Fruit fly (Drosophila melanogaster): ENCODE measurements around the gene CG5281.
A peak's percentile ranks its signal among the peaks of the same experiment; 100 is the strongest.

CG5281 gene

DNA sequence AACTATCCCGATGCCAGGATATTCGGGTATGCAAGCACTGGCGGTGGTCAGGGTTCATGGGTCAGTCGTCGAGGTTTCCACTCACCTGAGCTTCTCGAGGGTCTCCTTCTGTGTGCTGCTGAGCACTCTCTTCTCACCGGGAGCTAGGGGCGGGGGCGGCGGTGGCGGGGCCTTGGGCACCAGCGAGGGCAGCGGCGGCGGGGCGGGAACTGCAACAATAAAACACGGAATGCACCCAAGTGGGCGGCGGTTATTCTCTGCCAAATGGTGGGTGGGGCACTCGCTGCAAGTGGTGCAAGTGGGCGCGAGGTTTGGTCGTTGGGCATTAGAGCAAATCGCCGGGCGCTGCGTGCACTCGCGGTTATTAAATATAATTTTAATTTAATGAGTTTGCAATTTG is 5.4 kb downstream of the CG5281 start:
- no peak for TF ChIP-seq ac (GFP tag; optimal IDR thresholded peaks at IDR 0.05)
- TF ChIP-seq CG11456 (GFP tag; IDR thresholded peaks at IDR 0.05), result 0 out of 3 replicates have a peak, but pooled peaks have one; percentile 22

dm6 chr3R:11449688-11450087 is 14.0 kb downstream of the CG5281 start:
- no peak for TF ChIP-seq Meics (GFP tag; optimal IDR thresholded peaks at IDR 0.05)
- peak; percentile 45 for TF ChIP-seq nom (GFP tag; optimal IDR thresholded peaks at IDR 0.05)
- no peak for TF ChIP-seq CG18262 (tag; optimal IDR thresholded peaks at IDR 0.05)

- TF ChIP-seq Trl (optimal IDR thresholded peaks at IDR 0.05), result peak; percentile 15 to 35
- TF ChIP-seq Trl (GFP tag; optimal IDR thresholded peaks at IDR 0.05), result no peak
- peak in 1 of 2 experiments; percentile 31 for TF ChIP-seq Hr78 (GFP tag; optimal IDR thresholded peaks at IDR 0.05)
- TF ChIP-seq ftz-f1 (GFP tag; optimal IDR thresholded peaks at IDR 0.05), result peak; percentile 16
- TF ChIP-seq nau (GFP tag; optimal IDR thresholded peaks at IDR 0.05), result peak; percentile 24
- peak; percentile 74 for TF ChIP-seq CG12769 (tag; optimal IDR thresholded peaks at IDR 0.05)
- TF ChIP-seq crol (GFP tag; IDR thresholded peaks at IDR 0.05), result peak; percentile 49
- TF ChIP-seq sd (tag; optimal IDR thresholded peaks at IDR 0.05), result peak; percentile 62
- no peak for TF ChIP-seq CHES-1-like (GFP tag; optimal IDR thresholded peaks at IDR 0.05)
- peak in 1 of 2 experiments; percentile 74 for TF ChIP-seq Pdp1 (GFP tag; optimal IDR thresholded peaks at IDR 0.05)
- TF ChIP-seq Hmr (GFP tag; optimal IDR thresholded peaks at IDR 0.05), result no peak
- TF ChIP-seq sr (GFP tag; IDR thresholded peaks at IDR 0.05), result peak; percentile 93
- TF ChIP-seq prd (optimal IDR thresholded peaks at IDR 0.05), result no peak
- TF ChIP-seq prd (GFP tag; IDR thresholded peaks at IDR 0.05), result no peak
- TF ChIP-seq CG10543 (GFP tag; optimal IDR thresholded peaks at IDR 0.05), result peak; percentile 31
These were observed 15.7 kb downstream of the CG5281 start, which contains the start of gene sals for dm6 chr3R:11451207-11451841. Gene sals, minus strand, starts transcription at chr3R:11451791.

DNA sequence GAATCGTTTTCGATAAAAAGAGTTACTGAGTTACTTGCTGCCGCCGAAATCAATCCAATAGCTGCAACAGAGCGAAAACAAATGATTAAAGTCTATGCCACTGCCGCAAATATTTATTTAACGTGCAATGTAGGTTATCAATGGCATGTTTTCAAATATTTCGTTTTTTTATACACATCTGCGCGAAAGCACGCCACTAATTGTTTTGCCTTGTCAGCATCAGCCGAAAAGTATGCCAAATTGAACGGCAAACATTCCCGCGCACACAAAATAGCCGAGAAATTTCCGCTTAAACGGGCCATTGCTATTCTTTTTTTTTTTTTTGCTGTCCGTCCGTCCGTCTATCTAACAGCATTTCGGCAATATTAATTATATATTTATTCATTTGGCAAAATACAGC is 16.4 kb downstream of the CG5281 start:
- TF ChIP-seq CG14441 (GFP tag; IDR thresholded peaks at IDR 0.05) (0 out of 2 replicates have a peak, but pooled peaks have one; percentile 8), gcm2 (GFP tag; optimal IDR thresholded peaks at IDR 0.05) (no peak), hth (optimal IDR thresholded peaks at IDR 0.05) (no peak), CG12769 (tag; optimal IDR thresholded peaks at IDR 0.05) (no peak), gsb (GFP tag; IDR thresholded peaks at IDR 0.05) (0 out of 2 replicates have a peak, but pooled peaks have one; percentile 16), Myb (GFP tag; optimal IDR thresholded peaks at IDR 0.05) (peak; percentile 7), CG2199 (GFP tag; IDR thresholded peaks at IDR 0.05) (0 out of 3 replicates have a peak, but pooled peaks have one; percentile 56), Sox102F (GFP tag; optimal IDR thresholded peaks at IDR 0.05) (no peak), CG8290 (GFP tag; optimal IDR thresholded peaks at IDR 0.05) (no peak), CG8290 (tag; optimal IDR thresholded peaks at IDR 0.05) (peak in 1 of 2 experiments; percentile 3), bsh (GFP tag; optimal IDR thresholded peaks at IDR 0.05) (no peak), sd (tag; optimal IDR thresholded peaks at IDR 0.05) (peak; percentile 62), CG34422 (GFP tag; IDR thresholded peaks at IDR 0.05) (no peak), Dp (GFP tag; optimal IDR thresholded peaks at IDR 0.05) (peak; percentile 28), eve (GFP tag; optimal IDR thresholded peaks at IDR 0.05) (peak in 1 of 2 experiments; percentile 25), vvl (GFP tag; IDR thresholded peaks at IDR 0.05) (0 out of 2 replicates have a peak, but pooled peaks have one; percentile 17), sens (GFP tag) (peak; percentile 58), E2f2 (GFP tag; IDR thresholded peaks at IDR 0.05) (peak; percentile 37), Hmr (GFP tag; optimal IDR thresholded peaks at IDR 0.05) (no peak), HmgZ (tag; optimal IDR thresholded peaks at IDR 0.05) (peak; percentile 6)

Data from whole organism, embryonic.